Worm (Caenorhabditis elegans): ENCODE measurements around the gene znfx-1.

- TF ChIP-seq scrt-1 (GFP tag; IDR thresholded peaks at IDR 0.05) = no peak
- TF ChIP-seq flt-1 (GFP tag; IDR thresholded peaks at IDR 0.05) = no peak
Observed at ce11 chrII:9232493-9232892, 19.0 kb downstream of the znfx-1 start.

All from whole organism, early embryonic.